Fruit fly (Drosophila melanogaster) whole organism, embryonic: Measurements from ENCODE around the gene Obp19b.

Experiments
- BEAF-32 ChIP-seq: fragments of 200-800 bp; sonication (Bioruptor generic); optimal IDR thresholded peaks from 3 replicates; lab custom pipeline; 2017; ENCODE audit warnings: missing biosample characterization, missing genetic modification characterization, mild to moderate bottlenecking, moderate library complexity, missing genetic modification reagents
- BtbVII ChIP-seq: fragments of 200-800 bp; sonication (Bioruptor generic); optimal IDR thresholded peaks from 3 replicates; lab custom pipeline; 2017; ENCODE audit warnings: missing biosample characterization, mild to moderate bottlenecking, missing genetic modification characterization
- CG10267 ChIP-seq: fragments of 200-800 bp; sonication (Bioruptor generic); optimal IDR thresholded peaks from 2 replicates; lab custom pipeline; 2018; ENCODE audit warnings: missing biosample characterization, mild to moderate bottlenecking, missing genetic modification characterization, moderate library complexity
- CG10543 ChIP-seq: fragments of 200-800 bp; sonication (Bioruptor generic); optimal IDR thresholded peaks from 3 replicates; lab custom pipeline; 2017; ENCODE audit warnings: missing biosample characterization, mild to moderate bottlenecking, missing genetic modification characterization, moderate library complexity
- CG10654 ChIP-seq: fragments of 200-800 bp; sonication (Bioruptor generic); optimal IDR thresholded peaks from 2 replicates; lab custom pipeline; 2016; ENCODE audit warnings: missing biosample characterization, missing genetic modification characterization
- CG11456 ChIP-seq: fragments of 200-800 bp; sonication (Bioruptor generic); IDR thresholded peaks from 3 replicates; pipeline ENCODE4 v1.3.6; 2022; ENCODE audit warnings: missing biosample characterization, missing genetic modification characterization
- CG12942 ChIP-seq: fragments of 200-800 bp; sonication (Bioruptor generic); optimal IDR thresholded peaks from 3 replicates; lab custom pipeline; 2016; ENCODE audit warnings: missing biosample characterization, missing genetic modification characterization
- CG13123 ChIP-seq: fragments of 200-800 bp; sonication (Bioruptor generic); optimal IDR thresholded peaks from 2 replicates; lab custom pipeline; 2016; ENCODE audit warnings: missing biosample characterization, missing genetic modification characterization
- CG15073 ChIP-seq: fragments of 200-800 bp; sonication (Bioruptor generic); optimal IDR thresholded peaks from 2 replicates; lab custom pipeline; 2016; ENCODE audit warnings: missing biosample characterization, missing genetic modification characterization
- CG17802 ChIP-seq: fragments of 200-800 bp; sonication (Bioruptor generic); optimal IDR thresholded peaks from 2 replicates; lab custom pipeline; 2018; ENCODE audit warnings: missing biosample characterization, mild to moderate bottlenecking, missing genetic modification characterization, moderate library complexity
- CG1832 ChIP-seq: fragments of 200-800 bp; sonication (Bioruptor generic); optimal IDR thresholded peaks from 2 replicates; lab custom pipeline; 2017; ENCODE audit warnings: missing biosample characterization, mild to moderate bottlenecking, missing genetic modification characterization, inconsistent platforms
- CG2678 ChIP-seq: fragments of 200-800 bp; sonication (Bioruptor generic); optimal IDR thresholded peaks from 3 replicates; lab custom pipeline; 2019; ENCODE audit warnings: missing biosample characterization, mild to moderate bottlenecking, missing genetic modification characterization, moderate library complexity
- CG3281 ChIP-seq: fragments of 200-800 bp; sonication (Bioruptor generic); optimal IDR thresholded peaks from 3 replicates; lab custom pipeline; 2017; ENCODE audit warnings: missing biosample characterization, mild to moderate bottlenecking, missing genetic modification characterization
- CG3726 ChIP-seq: fragments of 200-800 bp; sonication (Bioruptor generic); IDR thresholded peaks from 3 replicates; pipeline ENCODE4, ENCODE4 v1.3.6; 2022; ENCODE audit warnings: missing biosample characterization, missing genetic modification characterization
- CG3847 ChIP-seq: fragments of 200-800 bp; sonication (Bioruptor generic); IDR thresholded peaks from 2 replicates; pipeline ENCODE4 v1.3.6; 2022; ENCODE audit warnings: missing biosample characterization, missing genetic modification characterization
- CG4617 ChIP-seq: fragments of 200-800 bp; sonication (Bioruptor generic); optimal IDR thresholded peaks from 3 replicates; lab custom pipeline; 2016; ENCODE audit warnings: missing biosample characterization, missing genetic modification characterization, borderline replicate concordance
- CG4820 ChIP-seq: fragments of 200-800 bp; sonication (Bioruptor generic); optimal IDR thresholded peaks from 3 replicates; lab custom pipeline; 2016; ENCODE audit warnings: missing biosample characterization, missing genetic modification characterization
- CG5180 ChIP-seq: fragments of 200-800 bp; sonication (Bioruptor generic); optimal IDR thresholded peaks from 3 replicates; lab custom pipeline; 2017; ENCODE audit warnings: missing biosample characterization, missing genetic modification characterization, mild to moderate bottlenecking, moderate library complexity, missing genetic modification reagents
- CG6654 ChIP-seq: fragments of 200-800 bp; sonication (Bioruptor generic); optimal IDR thresholded peaks from 2 replicates; lab custom pipeline; 2017; ENCODE audit warnings: missing biosample characterization, mild to moderate bottlenecking, missing genetic modification characterization
- CG6791 ChIP-seq: fragments of 200-800 bp; sonication (Bioruptor generic); IDR thresholded peaks from 3 replicates; pipeline ENCODE4 v1.3.6; 2022; ENCODE audit warnings: missing biosample characterization, missing genetic modification characterization; ENCODE audit not compliant: partially characterized antibody
- Dbx ChIP-seq: fragments of 200-800 bp; sonication (Bioruptor generic); IDR thresholded peaks from 3 replicates; pipeline ENCODE4 v1.3.6; 2022; ENCODE audit warnings: missing biosample characterization, missing genetic modification characterization
- Dll ChIP-seq: fragments of 200-800 bp; sonication (Bioruptor generic); IDR thresholded peaks from 4 replicates; pipeline ENCODE4 v1.3.6; 2022; ENCODE audit warnings: missing biosample characterization, missing genetic modification characterization; ENCODE audit not compliant: partially characterized antibody
- Dp ChIP-seq: fragments of 200-800 bp; sonication (Bioruptor generic); optimal IDR thresholded peaks from 2 replicates; lab custom pipeline; 2018; ENCODE audit warnings: missing biosample characterization, mild to moderate bottlenecking, missing genetic modification characterization, moderate library complexity
- ERR ChIP-seq: fragments of 200-800 bp; sonication (Bioruptor generic); optimal IDR thresholded peaks from 2 replicates; lab custom pipeline; 2016; ENCODE audit warnings: missing biosample characterization, missing genetic modification characterization
- Ets65A ChIP-seq: fragments of 200-800 bp; sonication (Bioruptor generic); peaks from one replicate; lab custom pipeline; 2016; ENCODE audit warnings: missing biosample characterization, missing genetic modification characterization
- Fer2 ChIP-seq: fragments of 200-800 bp; sonication (Bioruptor generic); optimal IDR thresholded peaks from 2 replicates; lab custom pipeline; 2018; ENCODE audit warnings: missing biosample characterization, mild to moderate bottlenecking, missing genetic modification characterization, moderate library complexity
- HLH3B ChIP-seq: fragments of 200-800 bp; sonication (Bioruptor generic); IDR thresholded peaks from 2 replicates; pipeline ENCODE4 v1.3.6; 2022; ENCODE audit warnings: missing biosample characterization, missing genetic modification characterization
- Hey ChIP-seq: fragments of 200-800 bp; sonication (Bioruptor generic); optimal IDR thresholded peaks from 3 replicates; lab custom pipeline; 2018; ENCODE audit warnings: missing biosample characterization, mild to moderate bottlenecking, missing genetic modification characterization
- Kr ChIP-seq: fragments of 200-800 bp; sonication (Bioruptor generic); optimal IDR thresholded peaks from 2 replicates; lab custom pipeline; 2017; ENCODE audit warnings: missing biosample characterization, mild to moderate bottlenecking, missing genetic modification characterization
- Lpt ChIP-seq: fragments of >200 bp; optimal IDR thresholded peaks from 2 replicates; lab custom pipeline; 2018; ENCODE audit warnings: missing biosample characterization, missing genetic modification characterization
- Nf-YC ChIP-seq: fragments of 200-800 bp; optimal IDR thresholded peaks from 3 replicates; lab custom pipeline; 2019; ENCODE audit warnings: missing biosample characterization, mild to moderate bottlenecking, missing genetic modification characterization, moderate library complexity
- Optix ChIP-seq: fragments of 200-800 bp; sonication (Bioruptor generic); IDR thresholded peaks from 3 replicates; pipeline ENCODE4 v1.3.6; 2022; ENCODE audit warnings: missing biosample characterization, missing genetic modification characterization
- PHDP ChIP-seq: fragments of 200-800 bp; sonication (Bioruptor generic); optimal IDR thresholded peaks from 3 replicates; lab custom pipeline; 2018; ENCODE audit warnings: missing biosample characterization, mild to moderate bottlenecking, missing genetic modification characterization, moderate library complexity
- Rfx ChIP-seq: fragments of 200-800 bp; sonication (Bioruptor generic); IDR thresholded peaks from 2 replicates; pipeline ENCODE4 v1.3.6; 2022; ENCODE audit warnings: missing biosample characterization, missing genetic modification characterization
- btn ChIP-seq: fragments of 200-800 bp; sonication (Bioruptor generic); optimal IDR thresholded peaks from 2 replicates; lab custom pipeline; 2016; ENCODE audit warnings: missing biosample characterization, missing genetic modification characterization
- cad ChIP-seq: fragments of >200 bp; optimal IDR thresholded peaks from 2 replicates; lab custom pipeline; 2017; ENCODE audit warnings: missing biosample characterization, missing genetic modification characterization
- chn ChIP-seq: fragments of 200-800 bp; sonication (Bioruptor generic); optimal IDR thresholded peaks from 2 replicates; lab custom pipeline; 2016; ENCODE audit warnings: missing biosample characterization, missing genetic modification characterization
- corto ChIP-seq: fragments of 200-800 bp; sonication (Bioruptor generic); optimal IDR thresholded peaks from 2 replicates; lab custom pipeline; 2016; ENCODE audit warnings: missing biosample characterization, mild to moderate bottlenecking, missing genetic modification characterization, moderate library complexity
- crol ChIP-seq: fragments of 200-800 bp; sonication (Bioruptor generic); IDR thresholded peaks from 2 replicates; pipeline ENCODE4 v1.3.6; 2022; ENCODE audit warnings: missing biosample characterization, missing genetic modification characterization
- dpn ChIP-seq, 2 experiments: fragments of 200-800 bp; sonication (Bioruptor generic); optimal IDR thresholded peaks; 3 replicates each; lab custom pipeline; 2016; ENCODE audit warnings: missing biosample characterization in 2 of 2, missing genetic modification characterization in 2 of 2
- eyg ChIP-seq: fragments of 200-800 bp; sonication (Bioruptor generic); optimal IDR thresholded peaks from 3 replicates; lab custom pipeline; 2016; ENCODE audit warnings: missing biosample characterization, missing genetic modification characterization
- gce ChIP-seq: fragments of 200-800 bp; sonication (Bioruptor generic); IDR thresholded peaks from 3 replicates; pipeline ENCODE4 v1.3.6; 2022; ENCODE audit warnings: missing biosample characterization, missing genetic modification characterization
- gsb-n ChIP-seq: fragments of 200-800 bp; sonication (Bioruptor generic); optimal IDR thresholded peaks from 3 replicates; lab custom pipeline; 2018; ENCODE audit warnings: missing biosample characterization, mild to moderate bottlenecking, missing genetic modification characterization
- hth ChIP-seq: fragments of >200 bp; optimal IDR thresholded peaks from 2 replicates; lab custom pipeline; 2017; ENCODE audit warnings: inconsistent platforms
- lilli ChIP-seq: fragments of 200-800 bp; sonication (Bioruptor generic); optimal IDR thresholded peaks from 3 replicates; lab custom pipeline; 2016; ENCODE audit warnings: missing biosample characterization, missing genetic modification characterization
- lmd ChIP-seq: fragments of 200-800 bp; sonication (Bioruptor generic); IDR thresholded peaks from 2 replicates; pipeline ENCODE4 v1.3.6; 2022; ENCODE audit warnings: missing biosample characterization, missing genetic modification characterization
- luna ChIP-seq: fragments of 200-800 bp; sonication (Bioruptor generic); optimal IDR thresholded peaks from 2 replicates; lab custom pipeline; 2016; ENCODE audit warnings: missing biosample characterization, missing genetic modification characterization
- nerfin-2 ChIP-seq: fragments of 200-800 bp; sonication (Bioruptor generic); IDR thresholded peaks from 2 replicates; pipeline ENCODE4 v1.3.6; 2022; ENCODE audit warnings: missing biosample characterization, missing genetic modification characterization; ENCODE audit not compliant: partially characterized antibody
- sqz ChIP-seq: fragments of 200-800 bp; sonication (Bioruptor generic); optimal IDR thresholded peaks from 3 replicates; lab custom pipeline; 2018; ENCODE audit warnings: missing biosample characterization, mild to moderate bottlenecking, missing genetic modification characterization
- stwl ChIP-seq: fragments of 200-800 bp; sonication (Bioruptor generic); optimal IDR thresholded peaks from 3 replicates; lab custom pipeline; 2018; ENCODE audit warnings: missing biosample characterization, mild to moderate bottlenecking, missing genetic modification characterization, moderate library complexity
- tap ChIP-seq: fragments of 200-800 bp; optimal IDR thresholded peaks from 3 replicates; lab custom pipeline; 2019; ENCODE audit warnings: missing biosample characterization, mild to moderate bottlenecking, missing genetic modification characterization, moderate library complexity
- tio ChIP-seq: fragments of 200-800 bp; sonication (Bioruptor generic); optimal IDR thresholded peaks from 2 replicates; lab custom pipeline; 2017; ENCODE audit warnings: missing biosample characterization, missing genetic modification characterization, inconsistent platforms

Gene Obp19b

dm6 chrX:20423747-20424165, 7.2 kb downstream of the Obp19b start, which contains the start of the genes Pp4-19C and cactin (continued):
- no peak for TF ChIP-seq tap (tag; lab: Kevin White, UChicago)
- peak; percentile 19; the same call in 1 of the 2 replicates for TF ChIP-seq lmd (GFP tag; lab: Robert Waterston, UW)
- no peak for TF ChIP-seq crol (GFP tag; lab: Robert Waterston, UW)
- no peak for TF ChIP-seq CG3726 (GFP tag; lab: Robert Waterston, UW)
- TF ChIP-seq hth (lab: Kevin White, UChicago) = no peak
- peak; percentile 81 for TF ChIP-seq Nf-YC (tag; lab: Kevin White, UChicago)
- no peak for TF ChIP-seq sqz (GFP tag; lab: Kevin White, UChicago)
- TF ChIP-seq CG11456 (GFP tag; lab: Robert Waterston, UW) = no peak
- TF ChIP-seq CG1832 (GFP tag; lab: Kevin White, UChicago) = no peak
- TF ChIP-seq CG6791 (GFP tag; lab: Robert Waterston, UW) = peak; percentile 83
- TF ChIP-seq Dp (GFP tag; lab: Kevin White, UChicago) = peak; percentile 24
- TF ChIP-seq CG10543 (GFP tag; lab: Kevin White, UChicago) = no peak
- no peak for TF ChIP-seq CG12942
- no peak for TF ChIP-seq ERR (GFP tag; lab: Kevin White, UChicago)
- TF ChIP-seq CG4820 = no peak
- no peak for TF ChIP-seq btn (GFP tag; lab: Kevin White, UChicago)
- no peak for TF ChIP-seq CG5180 (GFP tag; lab: Kevin White, UChicago)
- no peak for TF ChIP-seq Optix
- no peak for TF ChIP-seq CG10654 (GFP tag; lab: Kevin White, UChicago)
- TF ChIP-seq CG17802 = peak; percentile 22
- TF ChIP-seq Dbx (GFP tag; lab: Robert Waterston, UW) = no peak
- no peak for TF ChIP-seq Lpt
- TF ChIP-seq stwl = peak; percentile 59
- no peak for TF ChIP-seq corto
- peak; percentile 86 for TF ChIP-seq nerfin-2
- TF ChIP-seq Kr (GFP tag; lab: Kevin White, UChicago) = no peak
- TF ChIP-seq cad (GFP tag; lab: Kevin White, UChicago) = no peak
- TF ChIP-seq CG3847 (GFP tag; lab: Robert Waterston, UW) = peak; percentile 15; the same call in 1 of the 2 replicates
- TF ChIP-seq Fer2 = no peak
- TF ChIP-seq chn (GFP tag; lab: Kevin White, UChicago) = no peak
- TF ChIP-seq tio (GFP tag; lab: Kevin White, UChicago) = no peak
- TF ChIP-seq luna = no peak
- no peak for TF ChIP-seq Hey (tag; lab: Kevin White, UChicago)
- TF ChIP-seq BtbVII (GFP tag; lab: Kevin White, UChicago) = no peak
- TF ChIP-seq lilli = peak; percentile 45
- no peak for TF ChIP-seq gsb-n (tag; lab: Kevin White, UChicago)
- peak; percentile 62 for TF ChIP-seq CG4617 (GFP tag; lab: Kevin White, UChicago)
- no peak for TF ChIP-seq HLH3B (GFP tag; lab: Robert Waterston, UW)
- no peak for TF ChIP-seq PHDP (tag; lab: Kevin White, UChicago)
- no peak for TF ChIP-seq CG6654 (GFP tag; lab: Kevin White, UChicago)
- TF ChIP-seq CG3281 (GFP tag; lab: Kevin White, UChicago) = no peak
- TF ChIP-seq CG13123 (GFP tag; lab: Kevin White, UChicago) = no peak
- TF ChIP-seq eyg (GFP tag; lab: Kevin White, UChicago) = no peak
- no peak for TF ChIP-seq CG2678 (tag; lab: Kevin White, UChicago)
- peak; percentile 91 for TF ChIP-seq Dll (GFP tag; lab: Robert Waterston, UW)
- TF ChIP-seq CG15073 (GFP tag; lab: Kevin White, UChicago) = no peak
- no peak for TF ChIP-seq Ets65A (GFP tag; lab: Kevin White, UChicago)
- TF ChIP-seq gce (GFP tag; lab: Robert Waterston, UW) = no peak
- TF ChIP-seq BEAF-32 (GFP tag; lab: Kevin White, UChicago) = peak; percentile 93
- TF ChIP-seq CG10267 (tag; lab: Kevin White, UChicago) = peak; percentile 24
- TF ChIP-seq Rfx = peak; percentile 30; the same call in 1 of the 2 replicates
- no peak for TF ChIP-seq dpn (GFP tag; optimal IDR thresholded peaks at IDR 0.05; lab: Kevin White, UChicago)
